Worm (Caenorhabditis elegans): Measurements from ENCODE around the gene tsr-2.

- TF ChIP-seq nhr-28 (tag; optimal IDR thresholded peaks at IDR 0.05) = no peak
- TF ChIP-seq nhr-12 (tag; optimal IDR thresholded peaks at IDR 0.05) = no peak
Measured at ce11 chrIV:16627676-16628075, 28.7 kb upstream of the tsr-2 start, which contains the start of gene fipr-28.

Measured in whole organism, mixed stage, embryonic.